Fruit fly (Drosophila melanogaster) whole organism, pupa: Measurements from ENCODE around the gene Pitslre.

Experiments used
- CG10348 ChIP-seq: fragments of 200-800 bp; sonication (Bioruptor generic); IDR thresholded peaks from 2 replicates; pipeline ENCODE4 v1.3.6; 2022; ENCODE audit warnings: missing biosample characterization, missing genetic modification characterization
- CG12605 ChIP-seq: fragments of 200-800 bp; sonication (Bioruptor generic); IDR thresholded peaks from 2 replicates; pipeline ENCODE4 v1.3.6; 2022; ENCODE audit warnings: missing biosample characterization, missing genetic modification characterization
- CG13204 ChIP-seq: fragments of 200-800 bp; sonication (Bioruptor generic); optimal IDR thresholded peaks from 2 replicates; lab custom pipeline; 2018; ENCODE audit warnings: missing biosample characterization, mild to moderate bottlenecking, missing genetic modification characterization, moderate library complexity
- CG14655 ChIP-seq: fragments of 200-800 bp; sonication (Bioruptor generic); optimal IDR thresholded peaks from 3 replicates; lab custom pipeline; 2017; ENCODE audit warnings: mild to moderate bottlenecking, missing biosample characterization, missing genetic modification reagents, missing genetic modification characterization
- CG15710 ChIP-seq: fragments of 200-800 bp; sonication (Bioruptor generic); optimal IDR thresholded peaks from 2 replicates; lab custom pipeline; 2018; ENCODE audit warnings: missing biosample characterization, mild to moderate bottlenecking, missing genetic modification characterization, moderate library complexity
- CG34367 ChIP-seq: fragments of 200-800 bp; sonication (Bioruptor generic); optimal IDR thresholded peaks from 2 replicates; lab custom pipeline; 2018; ENCODE audit warnings: missing biosample characterization, mild to moderate bottlenecking, missing genetic modification characterization
- CG9948 ChIP-seq: fragments of 200-800 bp; sonication (Bioruptor generic); optimal IDR thresholded peaks from 2 replicates; lab custom pipeline; 2018; ENCODE audit warnings: missing biosample characterization, mild to moderate bottlenecking, missing genetic modification characterization, moderate library complexity
- EcR ChIP-seq: fragments of 200-800 bp; sonication (Bioruptor generic); optimal IDR thresholded peaks from 3 replicates; lab custom pipeline; 2019; ENCODE audit warnings: missing biosample characterization, missing genetic modification characterization, mild to moderate bottlenecking, moderate library complexity, missing genetic modification reagents
- Ets98B ChIP-seq: fragments of 200-800 bp; sonication (Bioruptor generic); IDR thresholded peaks from 2 replicates; pipeline ENCODE4 v1.3.6; 2022; ENCODE audit warnings: missing biosample characterization, missing genetic modification characterization
- Pif1A ChIP-seq: fragments of 200-800 bp; sonication (Bioruptor generic); optimal IDR thresholded peaks from 3 replicates; lab custom pipeline; 2016; ENCODE audit warnings: missing biosample characterization, missing genetic modification characterization
- Pif1B ChIP-seq: fragments of 200-800 bp; sonication (Bioruptor generic); optimal IDR thresholded peaks from 3 replicates; lab custom pipeline; 2016; ENCODE audit warnings: missing biosample characterization, missing genetic modification characterization
- fd96Ca ChIP-seq: fragments of 200-800 bp; sonication (Bioruptor generic); IDR thresholded peaks from 3 replicates; pipeline ENCODE4 v1.3.6; 2022; ENCODE audit warnings: missing biosample characterization, missing genetic modification characterization
- rn ChIP-seq: fragments of 200-800 bp; sonication (Bioruptor generic); IDR thresholded peaks from 2 replicates; pipeline ENCODE4 v1.3.6; 2022; ENCODE audit warnings: missing biosample characterization, missing genetic modification characterization

DNA sequence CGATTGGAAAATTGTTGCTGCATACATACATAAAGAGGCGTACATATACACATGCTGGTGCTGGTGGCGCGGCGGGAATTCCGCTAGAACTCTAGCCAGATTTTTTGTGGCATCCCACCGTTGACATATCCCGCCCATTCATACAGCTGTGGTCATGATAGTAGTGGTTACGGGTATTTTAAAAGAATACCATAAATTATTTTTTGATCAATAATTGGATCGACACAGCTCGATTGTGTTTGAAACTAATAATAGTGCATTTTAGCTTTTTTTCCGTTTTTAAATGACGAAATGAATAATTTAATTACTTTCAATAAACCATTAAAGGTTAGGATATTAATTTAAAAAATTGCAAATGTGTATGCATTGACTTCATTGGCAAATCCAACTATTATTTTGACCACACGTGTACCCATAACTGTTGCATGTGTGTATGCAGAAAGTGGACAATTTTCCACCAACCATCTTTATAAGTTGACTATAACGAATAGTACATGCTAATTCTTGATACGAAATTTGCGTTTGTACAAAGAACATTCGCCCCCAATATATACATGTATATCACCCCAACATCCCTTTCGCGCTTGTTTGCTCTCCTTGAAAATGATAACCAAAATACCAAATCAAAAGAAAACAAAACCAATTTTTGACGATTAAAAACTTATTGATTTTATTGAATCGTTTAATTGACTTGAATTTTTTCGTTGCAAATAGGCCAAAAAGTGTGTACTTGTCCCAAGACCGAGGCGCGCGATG lies 741 bp downstream of the Pitslre start:
- TF ChIP-seq Pif1A, result peak; percentile 84
- TF ChIP-seq CG15710 (tag; lab: Kevin White, UChicago), result peak; percentile 73
- peak; percentile 67; the same call in 2 of the 3 replicates for TF ChIP-seq fd96Ca (GFP tag; lab: Robert Waterston, UW)
- peak; percentile 80 for TF ChIP-seq CG14655 (GFP tag; lab: Kevin White, UChicago)
- TF ChIP-seq EcR (GFP tag; lab: Kevin White, UChicago), result no peak
- TF ChIP-seq CG12605 (GFP tag; lab: Robert Waterston, UW), result peak; percentile 89
- no peak for TF ChIP-seq CG13204 (GFP tag; lab: Kevin White, UChicago)
- TF ChIP-seq Pif1B (GFP tag; lab: Kevin White, UChicago), result peak; percentile 86
- TF ChIP-seq CG34367 (tag; lab: Kevin White, UChicago), result peak; percentile 79
- peak; percentile 76 for TF ChIP-seq CG9948 (tag; lab: Kevin White, UChicago)
- no peak for TF ChIP-seq CG10348 (GFP tag; lab: Robert Waterston, UW)
- TF ChIP-seq rn (GFP tag; lab: Robert Waterston, UW), result peak; percentile 69
- TF ChIP-seq Ets98B (GFP tag; lab: Robert Waterston, UW), result peak; percentile 88
